Fruit fly (Drosophila melanogaster) whole organism, prepupa: ENCODE data around the gene DNAlig3.

Experiments used
- CG11762 ChIP-seq: fragments of 200-800 bp; sonication (Bioruptor generic); optimal IDR thresholded peaks from 3 replicates; lab custom pipeline; 2016; ENCODE audit warnings: missing biosample characterization, missing genetic modification characterization; ENCODE audit not compliant: insufficient read depth
- CG16779 ChIP-seq: fragments of 200-800 bp; sonication (Bioruptor generic); optimal IDR thresholded peaks from 3 replicates; lab custom pipeline; 2017; ENCODE audit warnings: missing biosample characterization, mild to moderate bottlenecking, missing genetic modification characterization
- CG31627 ChIP-seq: fragments of 200-800 bp; sonication (Bioruptor generic); optimal IDR thresholded peaks from 3 replicates; lab custom pipeline; 2016; ENCODE audit warnings: missing biosample characterization, missing genetic modification characterization
- CG34406 ChIP-seq: fragments of 200-800 bp; sonication (Bioruptor generic); optimal IDR thresholded peaks from 3 replicates; lab custom pipeline; 2016; ENCODE audit warnings: missing biosample characterization, missing genetic modification characterization
- CG4318 ChIP-seq: fragments of 200-800 bp; sonication (Bioruptor generic); optimal IDR thresholded peaks from 3 replicates; lab custom pipeline; 2017; ENCODE audit warnings: missing biosample characterization, mild to moderate bottlenecking, missing genetic modification characterization
- CG8319 ChIP-seq: fragments of 200-800 bp; sonication (Bioruptor generic); optimal IDR thresholded peaks from 3 replicates; lab custom pipeline; 2016; ENCODE audit warnings: missing biosample characterization, missing genetic modification characterization
- Eip78C ChIP-seq: fragments of 200-800 bp; sonication (Bioruptor generic); peaks from one replicate; lab custom pipeline; 2016; ENCODE audit warnings: missing biosample characterization, missing genetic modification characterization
- Lpt ChIP-seq: fragments of 200-800 bp; sonication (Bioruptor generic); optimal IDR thresholded peaks from 3 replicates; lab custom pipeline; 2016; ENCODE audit warnings: missing biosample characterization, missing genetic modification characterization
- esn ChIP-seq: fragments of 200-800 bp; sonication (Bioruptor generic); optimal IDR thresholded peaks from 2 replicates; lab custom pipeline; 2016; ENCODE audit warnings: missing biosample characterization, mild to moderate bottlenecking, missing genetic modification characterization, moderate library complexity
- fkh ChIP-seq: fragments of 200-800 bp; sonication (Bioruptor generic); optimal IDR thresholded peaks from 3 replicates; lab custom pipeline; 2017; ENCODE audit warnings: missing biosample characterization, mild to moderate bottlenecking, missing genetic modification characterization, moderate library complexity
- net ChIP-seq: fragments of 200-800 bp; sonication (Bioruptor generic); optimal IDR thresholded peaks from 3 replicates; lab custom pipeline; 2016; ENCODE audit warnings: missing biosample characterization, missing genetic modification characterization
- salr ChIP-seq, 2 experiments: fragments of 200-800 bp; sonication (Bioruptor generic); optimal IDR thresholded peaks; 3 replicates each; lab custom pipeline; 2016 to 2018; ENCODE audit warnings: missing biosample characterization in 2 of 2, missing genetic modification characterization in 2 of 2, mild to moderate bottlenecking in 1 of 2

- no peak for TF ChIP-seq CG8319 (GFP tag; lab: Kevin White, UChicago)
- TF ChIP-seq CG4318 (GFP tag; lab: Kevin White, UChicago): no peak
- no peak for TF ChIP-seq salr (GFP tag; optimal IDR thresholded peaks at IDR 0.05; lab: Kevin White, UChicago)
- TF ChIP-seq net (GFP tag; lab: Kevin White, UChicago): no peak
- TF ChIP-seq CG11762 (GFP tag; lab: Kevin White, UChicago): no peak
- no peak for TF ChIP-seq Lpt (GFP tag; lab: Kevin White, UChicago)
- TF ChIP-seq esn: no peak
- TF ChIP-seq CG16779 (tag; lab: Kevin White, UChicago): no peak
- no peak for TF ChIP-seq CG31627
- TF ChIP-seq CG34406: no peak
- no peak for TF ChIP-seq Eip78C (GFP tag; lab: Kevin White, UChicago)
- no peak for TF ChIP-seq fkh (GFP tag; lab: Kevin White, UChicago)
These were observed 4.2 kb upstream of the DNAlig3 start, which contains the start of gene Cyp9f2 for dm6 chr3R:12405928-12406234.
